Worm (Caenorhabditis elegans): ENCODE measurements around the gene srh-44.

DNA sequence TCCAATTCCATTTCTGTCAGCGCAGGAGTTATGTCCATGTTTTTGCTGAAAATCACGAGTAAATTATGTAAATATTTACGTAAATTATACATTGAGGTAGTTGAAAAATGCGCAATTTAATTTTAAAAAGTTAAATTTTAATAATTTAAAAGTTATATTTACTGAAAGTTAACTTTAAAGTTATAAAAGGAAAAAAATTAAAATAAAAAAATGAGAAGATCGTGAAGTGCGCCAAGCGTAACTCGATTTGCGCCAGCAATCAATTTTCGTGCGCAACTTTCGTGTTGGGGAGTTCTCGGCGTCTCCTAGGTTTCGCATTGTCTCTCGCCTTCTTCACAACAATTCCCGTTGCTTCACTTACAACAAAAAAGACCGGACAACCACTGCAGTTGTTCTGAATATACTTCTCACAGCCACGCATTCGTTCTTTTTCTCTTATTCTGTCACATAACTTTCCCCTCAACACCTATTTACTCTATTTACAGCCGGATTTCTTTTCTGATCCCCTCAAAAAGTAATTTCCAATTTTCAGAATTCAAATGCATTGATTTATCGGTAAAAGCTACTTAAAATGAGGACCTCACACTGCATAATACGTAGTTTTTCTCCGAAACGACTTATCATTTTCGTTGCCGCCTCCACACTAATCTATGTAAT is 41.2 kb upstream of the srh-44 start, which contains the start of the genes metl-1 and W02B12.11:
- TF ChIP-seq lin-39 (tag; optimal IDR thresholded peaks at IDR 0.05), result peak; percentile 40
- TF ChIP-seq egl-27 (tag; optimal IDR thresholded peaks at IDR 0.05), result no peak
- TF ChIP-seq nhr-11 (tag; optimal IDR thresholded peaks at IDR 0.05), result no peak
- no peak for TF ChIP-seq nfya-1 (tag; optimal IDR thresholded peaks at IDR 0.05; ENCODE audit: insufficient read depth)
- TF ChIP-seq nhr-12 (tag; optimal IDR thresholded peaks at IDR 0.05), result no peak
- peak; percentile 58 for TF ChIP-seq ceh-82 (tag; optimal IDR thresholded peaks at IDR 0.05)
- no peak for TF ChIP-seq aly-2 (tag; optimal IDR thresholded peaks at IDR 0.05)

Data from whole organism, L3 larva.